Worm (Caenorhabditis elegans) whole organism, mixed stage, embryonic: ENCODE measurements around the gene F58F12.1.

Experiments used
- M03D4.4 ChIP-seq: sonication (generic microtip); optimal IDR thresholded peaks from 2 replicates; lab custom pipeline; 2017; ENCODE audit warnings: mild to moderate bottlenecking, missing genetic modification characterization, missing compliant biosample characterization
- bed-3 ChIP-seq: fragments of 200-800 bp; sonication (Bioruptor generic); optimal IDR thresholded peaks from 3 replicates; lab custom pipeline; 2018; ENCODE audit warnings: mild to moderate bottlenecking, missing genetic modification characterization, moderate library complexity, missing compliant biosample characterization
- blmp-1 ChIP-seq: fragments of 150-350 bp; optimal IDR thresholded peaks from 2 replicates; lab custom pipeline; 2014; ENCODE audit warnings: missing biosample characterization, missing genetic modification characterization
- ceh-39 ChIP-seq: fragments of 150-350 bp; optimal IDR thresholded peaks from 2 replicates; lab custom pipeline; 2014; ENCODE audit warnings: missing biosample characterization, missing genetic modification characterization
- ceh-43 ChIP-seq: fragments of 200-800 bp; sonication (Bioruptor generic); optimal IDR thresholded peaks from 2 replicates; lab custom pipeline; 2018; ENCODE audit warnings: mild to moderate bottlenecking, missing genetic modification characterization, moderate library complexity, missing compliant biosample characterization
- ces-1 ChIP-seq: fragments of 150-350 bp; optimal IDR thresholded peaks from 2 replicates; lab custom pipeline; 2014; ENCODE audit warnings: missing biosample characterization, missing genetic modification reagents, missing genetic modification characterization
- cnd-1 ChIP-seq: fragments of 200-800 bp; sonication (Bioruptor generic); optimal IDR thresholded peaks from 2 replicates; lab custom pipeline; 2018; ENCODE audit warnings: mild to moderate bottlenecking, missing genetic modification characterization, missing compliant biosample characterization
- drap-1 ChIP-seq: fragments of 200-800 bp; sonication (Bioruptor generic); optimal IDR thresholded peaks from 3 replicates; lab custom pipeline; 2018; ENCODE audit warnings: mild to moderate bottlenecking, missing genetic modification characterization, missing compliant biosample characterization
- elt-1 ChIP-seq: sonication (generic microtip); optimal IDR thresholded peaks from 2 replicates; lab custom pipeline; 2017; ENCODE audit warnings: missing genetic modification characterization, mild to moderate bottlenecking, missing compliant biosample characterization, antibody characterized with exemption, moderate library complexity, borderline replicate concordance; ENCODE audit not compliant: insufficient read depth
- elt-3 ChIP-seq: fragments of 150-350 bp; optimal IDR thresholded peaks from 2 replicates; lab custom pipeline; 2014; ENCODE audit warnings: missing biosample characterization, missing genetic modification characterization
- ham-2 ChIP-seq: fragments of 200-800 bp; sonication (Bioruptor generic); optimal IDR thresholded peaks from 2 replicates; lab custom pipeline; 2018; ENCODE audit warnings: mild to moderate bottlenecking, missing genetic modification characterization, missing compliant biosample characterization
- hlh-1 ChIP-seq: fragments of 150-350 bp; optimal IDR thresholded peaks from 2 replicates; lab custom pipeline; 2014; ENCODE audit warnings: missing biosample characterization, missing genetic modification reagents, missing genetic modification characterization
- lin-32 ChIP-seq: fragments of 200-800 bp; sonication (Bioruptor generic); optimal IDR thresholded peaks from 2 replicates; lab custom pipeline; 2018; ENCODE audit warnings: mild to moderate bottlenecking, missing genetic modification characterization, missing compliant biosample characterization
- lsy-2 ChIP-seq: fragments of 150-350 bp; optimal IDR thresholded peaks from 2 replicates; lab custom pipeline; 2014; ENCODE audit warnings: missing biosample characterization, missing genetic modification characterization
- mab-5 ChIP-seq: fragments of 150-350 bp; optimal IDR thresholded peaks from 2 replicates; lab custom pipeline; 2014; ENCODE audit warnings: missing biosample characterization, missing genetic modification characterization
- mep-1 ChIP-seq: fragments of 150-350 bp; optimal IDR thresholded peaks from 2 replicates; lab custom pipeline; 2017; ENCODE audit warnings: missing biosample characterization, missing genetic modification reagents, missing genetic modification characterization, inconsistent platforms
- mls-2 ChIP-seq: sonication (generic microtip); optimal IDR thresholded peaks from 2 replicates; lab custom pipeline; 2016; ENCODE audit warnings: mild to moderate bottlenecking, missing genetic modification characterization, moderate library complexity, missing compliant biosample characterization
- nhr-12 ChIP-seq: fragments of 150-350 bp; optimal IDR thresholded peaks from 2 replicates; lab custom pipeline; 2014; ENCODE audit warnings: missing biosample characterization, missing genetic modification characterization
- nhr-237 ChIP-seq: fragments of 150-350 bp; optimal IDR thresholded peaks from 2 replicates; lab custom pipeline; 2014; ENCODE audit warnings: missing biosample characterization, missing genetic modification characterization
- nhr-28 ChIP-seq: fragments of 150-350 bp; optimal IDR thresholded peaks from 2 replicates; lab custom pipeline; 2014; ENCODE audit warnings: missing biosample characterization, missing genetic modification characterization
- nhr-76 ChIP-seq: sonication (generic microtip); optimal IDR thresholded peaks from 2 replicates; lab custom pipeline; 2017; ENCODE audit warnings: missing biosample characterization, missing genetic modification characterization
- pha-4 ChIP-seq: fragments of 150-350 bp; optimal IDR thresholded peaks from 2 replicates; lab custom pipeline; 2018; ENCODE audit warnings: missing biosample characterization, missing genetic modification reagents, missing genetic modification characterization
- sem-2 ChIP-seq: fragments of 200-800 bp; sonication (Bioruptor generic); optimal IDR thresholded peaks from 2 replicates; lab custom pipeline; 2018; ENCODE audit warnings: mild to moderate bottlenecking, missing genetic modification characterization, missing compliant biosample characterization
- snpc-4 ChIP-seq: fragments of 150-350 bp; optimal IDR thresholded peaks from 2 replicates; lab custom pipeline; 2014; ENCODE audit warnings: missing biosample characterization, missing genetic modification characterization
- sptf-1 ChIP-seq: sonication (generic microtip); optimal IDR thresholded peaks from 2 replicates; lab custom pipeline; 2017; ENCODE audit warnings: mild to moderate bottlenecking, missing genetic modification characterization, moderate library complexity, missing compliant biosample characterization
- tbx-8 ChIP-seq: fragments of 200-800 bp; sonication (Bioruptor generic); optimal IDR thresholded peaks from 2 replicates; lab custom pipeline; 2018; ENCODE audit warnings: mild to moderate bottlenecking, missing genetic modification characterization, moderate library complexity, missing compliant biosample characterization
- unc-120 ChIP-seq: sonication (generic microtip); optimal IDR thresholded peaks from 2 replicates; lab custom pipeline; 2017; ENCODE audit warnings: missing genetic modification characterization, missing compliant biosample characterization; ENCODE audit not compliant: poor library complexity, severe bottlenecking
- unc-39 ChIP-seq: fragments of 150-350 bp; optimal IDR thresholded peaks from 2 replicates; lab custom pipeline; 2014; ENCODE audit warnings: missing biosample characterization, missing genetic modification characterization
- unc-62 ChIP-seq: fragments of 150-350 bp; optimal IDR thresholded peaks from 2 replicates; lab custom pipeline; 2014; ENCODE audit warnings: missing biosample characterization, missing genetic modification reagents, missing genetic modification characterization
- zip-8 ChIP-seq: fragments of 150-350 bp; optimal IDR thresholded peaks from 2 replicates; lab custom pipeline; 2014; ENCODE audit warnings: missing biosample characterization, missing genetic modification characterization
- ztf-11 ChIP-seq: fragments of 150-350 bp; optimal IDR thresholded peaks from 2 replicates; lab custom pipeline; 2014; ENCODE audit warnings: missing biosample characterization, missing genetic modification characterization

F58F12.1 gene

ce11 chrII:6335358-6335757 lies 48.1 kb upstream of the F58F12.1 start, which contains the start of gene C32D5.14:
TSS of gene C32D5.14 (plus strand) at chrII:6335488.
- no peak for TF ChIP-seq ces-1
- no peak for TF ChIP-seq mep-1 (tag; lab: Kevin White, UChicago)
- no peak for TF ChIP-seq sptf-1 (tag; lab: Kevin White, UChicago)

- TF ChIP-seq nhr-237 (tag; lab: Kevin White, UChicago) (no peak), ham-2 (GFP tag; lab: Kevin White, UChicago) (no peak), elt-1 (tag; lab: Kevin White, UChicago) (no peak), ceh-43 (no peak), mls-2 (tag; lab: Kevin White, UChicago) (no peak), sem-2 (no peak), nhr-28 (tag; lab: Kevin White, UChicago) (no peak), ztf-11 (no peak), cnd-1 (tag; lab: Kevin White, UChicago) (no peak)
These were observed 43.9 kb upstream of the F58F12.1 start for ce11 chrII:6339511-6339910.

- no peak for TF ChIP-seq blmp-1
- TF ChIP-seq snpc-4 (tag; lab: Kevin White, UChicago) = no peak
- no peak for TF ChIP-seq lin-32 (GFP tag; lab: Kevin White, UChicago)
- no peak for TF ChIP-seq cnd-1 (tag; lab: Kevin White, UChicago)
- TF ChIP-seq M03D4.4 (tag; lab: Kevin White, UChicago) = no peak
- no peak for TF ChIP-seq elt-1 (tag; lab: Kevin White, UChicago)
- no peak for TF ChIP-seq nhr-76
- TF ChIP-seq, all 35 proteins: peak for 0
These were observed 43.5 kb upstream of the F58F12.1 start, which contains the start of gene C32D5.7 for ce11 chrII:6339948-6340347. TSS of gene C32D5.7 (minus strand) at chrII:6340048.

ce11 chrII:6341076-6341475 lies 42.4 kb upstream of the F58F12.1 start:
- TF ChIP-seq mab-5 (tag; lab: Kevin White, UChicago) (no peak), zip-8 (no peak), nhr-76 (no peak), nhr-12 (tag; lab: Kevin White, UChicago) (no peak), bed-3 (no peak), elt-3 (tag; lab: Kevin White, UChicago) (no peak), tbx-8 (GFP tag; lab: Kevin White, UChicago) (no peak), ceh-43 (no peak), ztf-11 (no peak), mls-2 (tag; lab: Kevin White, UChicago) (no peak), pha-4 (tag; lab: Kevin White, UChicago) (no peak), lin-32 (GFP tag; lab: Kevin White, UChicago) (no peak), unc-39 (no peak), unc-120 (tag; lab: Kevin White, UChicago) (no peak), elt-1 (tag; lab: Kevin White, UChicago) (no peak), lsy-2 (tag; lab: Kevin White, UChicago) (no peak), sem-2 (no peak)

ce11 chrII:6342455-6342854 lies 41.0 kb upstream of the F58F12.1 start:
- TF ChIP-seq unc-62 (GFP tag; lab: Kevin White, UChicago) (no peak), unc-120 (tag; lab: Kevin White, UChicago) (no peak), ceh-39 (tag; lab: Kevin White, UChicago) (no peak), cnd-1 (tag; lab: Kevin White, UChicago) (no peak), lsy-2 (tag; lab: Kevin White, UChicago) (no peak), nhr-28 (tag; lab: Kevin White, UChicago) (no peak), drap-1 (no peak), hlh-1 (tag; lab: Kevin White, UChicago) (no peak), sptf-1 (tag; lab: Kevin White, UChicago) (no peak)

- TF ChIP-seq nhr-237 (tag; lab: Kevin White, UChicago) (peak; percentile 42), ztf-11 (no peak)
These were observed 39.6 kb upstream of the F58F12.1 start, which contains the start of gene txt-18 for ce11 chrII:6343893-6344292. TSS of gene txt-18 (plus strand) at chrII:6344072.
